Fruit fly (Drosophila melanogaster) whole organism, prepupa: ENCODE measurements around the gene mxc.

ENCODE experiments used
- Blimp-1 ChIP-seq: fragments of 200-800 bp; sonication (Bioruptor generic); optimal IDR thresholded peaks from 3 replicates; lab custom pipeline; 2017; ENCODE audit warnings: missing biosample characterization, missing genetic modification characterization, mild to moderate bottlenecking, moderate library complexity, missing genetic modification reagents
- CG31627 ChIP-seq: fragments of 200-800 bp; sonication (Bioruptor generic); optimal IDR thresholded peaks from 3 replicates; lab custom pipeline; 2016; ENCODE audit warnings: missing biosample characterization, missing genetic modification characterization
- CG34406 ChIP-seq: fragments of 200-800 bp; sonication (Bioruptor generic); optimal IDR thresholded peaks from 3 replicates; lab custom pipeline; 2016; ENCODE audit warnings: missing biosample characterization, missing genetic modification characterization
- CG4318 ChIP-seq: fragments of 200-800 bp; sonication (Bioruptor generic); optimal IDR thresholded peaks from 3 replicates; lab custom pipeline; 2017; ENCODE audit warnings: missing biosample characterization, mild to moderate bottlenecking, missing genetic modification characterization
- CG6276 ChIP-seq: fragments of 200-800 bp; sonication (Bioruptor generic); optimal IDR thresholded peaks from 2 replicates; lab custom pipeline; 2017; ENCODE audit warnings: missing biosample characterization, mild to moderate bottlenecking, missing genetic modification characterization
- CG6854 ChIP-seq: fragments of 200-800 bp; sonication (Bioruptor generic); optimal IDR thresholded peaks from 2 replicates; lab custom pipeline; 2017; ENCODE audit warnings: missing biosample characterization, mild to moderate bottlenecking, missing genetic modification characterization
- Eip78C ChIP-seq: fragments of 200-800 bp; sonication (Bioruptor generic); peaks from one replicate; lab custom pipeline; 2016; ENCODE audit warnings: missing biosample characterization, missing genetic modification characterization
- Gug ChIP-seq: fragments of 200-800 bp; sonication (Bioruptor generic); IDR thresholded peaks from 2 replicates; pipeline ENCODE4 v1.3.6; 2022; ENCODE audit warnings: missing biosample characterization, missing genetic modification characterization
- Hr38 ChIP-seq: sonication (Bioruptor generic); optimal IDR thresholded peaks from 2 replicates; lab custom pipeline; 2016; ENCODE audit warnings: missing biosample characterization, missing genetic modification characterization
- Lpt ChIP-seq: fragments of 200-800 bp; sonication (Bioruptor generic); optimal IDR thresholded peaks from 3 replicates; lab custom pipeline; 2016; ENCODE audit warnings: missing biosample characterization, missing genetic modification characterization
- esn ChIP-seq: fragments of 200-800 bp; sonication (Bioruptor generic); optimal IDR thresholded peaks from 2 replicates; lab custom pipeline; 2016; ENCODE audit warnings: missing biosample characterization, mild to moderate bottlenecking, missing genetic modification characterization, moderate library complexity
- fd85E ChIP-seq: fragments of 200-800 bp; sonication (Bioruptor generic); optimal IDR thresholded peaks from 3 replicates; lab custom pipeline; 2016; ENCODE audit warnings: missing biosample characterization, missing genetic modification characterization
- net ChIP-seq: fragments of 200-800 bp; sonication (Bioruptor generic); optimal IDR thresholded peaks from 3 replicates; lab custom pipeline; 2016; ENCODE audit warnings: missing biosample characterization, missing genetic modification characterization
- salr ChIP-seq, 2 experiments: fragments of 200-800 bp; sonication (Bioruptor generic); optimal IDR thresholded peaks; 3 replicates each; lab custom pipeline; 2016 to 2018; ENCODE audit warnings: missing biosample characterization in 2 of 2, missing genetic modification characterization in 2 of 2, mild to moderate bottlenecking in 1 of 2

- no peak for TF ChIP-seq CG6854 (GFP tag; lab: Kevin White, UChicago)
- TF ChIP-seq Blimp-1 (GFP tag; lab: Kevin White, UChicago), result no peak
- TF ChIP-seq Hr38 (GFP tag; lab: Kevin White, UChicago), result no peak
- TF ChIP-seq fd85E (GFP tag; lab: Kevin White, UChicago), result no peak
- peak; percentile 11 for TF ChIP-seq esn
- no peak for TF ChIP-seq CG4318
- no peak for TF ChIP-seq Gug (GFP tag; lab: Robert Waterston, UW)
- no peak for TF ChIP-seq CG6276 (GFP tag; lab: Kevin White, UChicago)
- TF ChIP-seq Lpt, result no peak
- no peak for TF ChIP-seq net (GFP tag; lab: Kevin White, UChicago)
- TF ChIP-seq salr (GFP tag; optimal IDR thresholded peaks at IDR 0.05; lab: Kevin White, UChicago), result no peak
- TF ChIP-seq CG34406 (GFP tag; lab: Kevin White, UChicago), result no peak
- no peak for TF ChIP-seq CG31627 (GFP tag; lab: Kevin White, UChicago)
- peak; percentile 41 for TF ChIP-seq Eip78C
Measured at dm6 chrX:9255021-9255420, 11.8 kb upstream of the mxc start.
